Fruit fly (Drosophila melanogaster): Measurements from ENCODE around the gene gdl-ORF39.

Gene gdl-ORF39

dm6 chr3L:15530638-15531225, 21.5 kb downstream of the gdl-ORF39 start (continued):
- TF ChIP-seq lbe (GFP tag; optimal IDR thresholded peaks at IDR 0.05) (peak; percentile 12), CG9797 (GFP tag; optimal IDR thresholded peaks at IDR 0.05) (no peak), nom (GFP tag; optimal IDR thresholded peaks at IDR 0.05) (peak; percentile 32), CG15601 (tag; optimal IDR thresholded peaks at IDR 0.05) (peak; percentile 45), bbx (GFP tag; IDR thresholded peaks at IDR 0.05; ENCODE audit: partially characterized antibody) (no peak), CG12769 (tag; optimal IDR thresholded peaks at IDR 0.05) (peak; percentile 66), D (optimal IDR thresholded peaks at IDR 0.05) (no peak), D (GFP tag; optimal IDR thresholded peaks at IDR 0.05) (peak; percentile 17), sens (GFP tag) (peak; percentile 75), CG1603 (tag; optimal IDR thresholded peaks at IDR 0.05) (peak; percentile 28), CG14710 (tag; optimal IDR thresholded peaks at IDR 0.05) (peak; percentile 28), ATbp (GFP tag; optimal IDR thresholded peaks at IDR 0.05) (peak; percentile 52), Antp (GFP tag; optimal IDR thresholded peaks at IDR 0.05) (no peak), Sox100B (GFP tag; optimal IDR thresholded peaks at IDR 0.05) (peak; percentile 29), bsh (GFP tag; optimal IDR thresholded peaks at IDR 0.05) (peak in 1 of 2 experiments; percentile 34), Asciz (GFP tag; optimal IDR thresholded peaks at IDR 0.05) (peak; percentile 43), CG6813 (GFP tag; optimal IDR thresholded peaks at IDR 0.05) (peak; percentile 31), hbn (GFP tag; IDR thresholded peaks at IDR 0.05; ENCODE audit: partially characterized antibody) (no peak), MTF-1 (GFP tag; optimal IDR thresholded peaks at IDR 0.05; ENCODE audit: borderline replicate concordance) (peak; percentile 32), Med (GFP tag) (peak; percentile 36)

DNA sequence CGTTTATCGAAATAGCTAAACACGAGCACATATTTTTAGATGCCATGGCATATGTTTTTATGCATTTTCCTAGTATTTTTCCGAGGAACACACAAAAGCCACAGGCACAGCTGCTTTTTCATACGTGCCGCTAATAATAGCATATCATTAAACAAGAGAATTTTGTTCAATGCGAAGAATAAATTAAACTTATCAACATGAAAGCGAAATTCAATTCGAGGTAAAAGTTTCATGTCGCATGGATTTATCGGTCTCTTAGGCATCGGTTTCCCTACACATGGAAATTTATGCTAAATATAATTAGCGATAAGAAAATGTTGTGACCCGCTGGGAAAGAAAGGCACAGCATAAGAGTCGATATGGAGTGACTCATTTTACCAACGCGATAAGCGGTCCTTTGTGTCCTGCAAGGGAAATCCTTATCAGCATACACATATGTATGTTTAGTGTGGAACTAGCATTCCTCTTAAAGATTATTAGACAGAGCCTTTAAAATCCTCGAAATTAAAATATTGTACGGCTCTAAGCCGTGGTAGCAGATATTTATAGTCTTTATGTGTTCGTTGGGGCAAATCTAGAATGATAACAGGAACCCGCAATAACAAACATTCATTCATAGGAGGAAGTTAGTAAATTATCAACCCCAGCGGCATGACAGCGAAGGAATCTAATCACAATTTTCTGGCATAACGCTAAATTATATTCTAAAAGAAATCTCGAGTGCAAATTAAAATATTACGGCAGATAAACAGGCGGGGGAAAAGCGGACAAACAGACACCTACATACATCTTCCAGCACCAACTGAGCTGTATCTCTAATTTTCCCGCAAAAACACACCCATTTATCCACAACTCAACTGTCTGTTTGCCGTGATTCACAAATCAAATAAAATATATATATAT, 22.4 kb downstream of the gdl-ORF39 start, which contains the start of gene CG43248:
TSS of gene CG43248 (minus strand) at position 51 of the 903 bp plus-strand sequence.
- TF ChIP-seq onecut (GFP tag; IDR thresholded peaks at IDR 0.05) (no peak), CG9437 (GFP tag; optimal IDR thresholded peaks at IDR 0.05) (no peak), Nf-YB (GFP tag; optimal IDR thresholded peaks at IDR 0.05) (no peak), C15 (GFP tag; IDR thresholded peaks at IDR 0.05) (no peak), ham (GFP tag; IDR thresholded peaks at IDR 0.05) (no peak), ftz-f1 (GFP tag; optimal IDR thresholded peaks at IDR 0.05) (no peak), CG7745 (tag; optimal IDR thresholded peaks at IDR 0.05) (peak; percentile 54), exex (tag; optimal IDR thresholded peaks at IDR 0.05) (peak; percentile 82), zen (tag; optimal IDR thresholded peaks at IDR 0.05) (no peak), fru (optimal IDR thresholded peaks at IDR 0.05) (no peak), CG30020 (tag; optimal IDR thresholded peaks at IDR 0.05) (no peak), az2 (GFP tag; optimal IDR thresholded peaks at IDR 0.05) (no peak), jigr1 (GFP tag; IDR thresholded peaks at IDR 0.05) (no peak), twi (tag; optimal IDR thresholded peaks at IDR 0.05) (peak; percentile 11), Med (GFP tag) (peak; percentile 11), CG11723 (GFP tag; optimal IDR thresholded peaks at IDR 0.05) (no peak), CoRest (tag; optimal IDR thresholded peaks at IDR 0.05) (no peak), CG8944 (GFP tag; optimal IDR thresholded peaks at IDR 0.05) (no peak), CG8765 (GFP tag; IDR thresholded peaks at IDR 0.05) (no peak), CG6791 (GFP tag; IDR thresholded peaks at IDR 0.05; ENCODE audit: partially characterized antibody) (no peak), Elba2 (GFP tag; optimal IDR thresholded peaks at IDR 0.05) (no peak), CG10274 (GFP tag; optimal IDR thresholded peaks at IDR 0.05) (peak; percentile 61), CG30403 (GFP tag; optimal IDR thresholded peaks at IDR 0.05) (no peak), Hey (tag; optimal IDR thresholded peaks at IDR 0.05) (peak; percentile 21), CG7556 (GFP tag; optimal IDR thresholded peaks at IDR 0.05) (no peak), CG2199 (GFP tag; IDR thresholded peaks at IDR 0.05) (no peak), inv (GFP tag; IDR thresholded peaks at IDR 0.05; ENCODE audit: partially characterized antibody) (no peak), mam (GFP tag; optimal IDR thresholded peaks at IDR 0.05) (no peak), sna (GFP tag; IDR thresholded peaks at IDR 0.05; ENCODE audit: partially characterized antibody) (no peak)

All from whole organism, embryonic.